Worm (Caenorhabditis elegans) whole organism, L4 larva: ENCODE results near the gene Y54E2A.8.
"Not testable (repeated sequence)": the region's sequence is repeated elsewhere in the genome, so short reads cannot be mapped to it uniquely, and the experiment has no call there.

Source experiments
- Y75B8A.6 ChIP-seq: fragments of 200-800 bp; sonication (Bioruptor generic); IDR thresholded peaks from 2 replicates; pipeline ENCODE4 v1.3.6; 2022; ENCODE audit warnings: missing genetic modification reagents, missing genetic modification characterization, missing compliant biosample characterization
- fkh-10 ChIP-seq: fragments of 150-350 bp; optimal IDR thresholded peaks from 2 replicates; lab custom pipeline; 2014; ENCODE audit warnings: missing biosample characterization, missing genetic modification reagents, missing genetic modification characterization
- fos-1 ChIP-seq: fragments of 150-350 bp; optimal IDR thresholded peaks from 2 replicates; lab custom pipeline; 2014; ENCODE audit warnings: missing biosample characterization, missing genetic modification characterization
- mep-1 ChIP-seq: fragments of 150-350 bp; sonication (generic microtip); optimal IDR thresholded peaks from 3 replicates; lab custom pipeline; 2014; ENCODE audit warnings: missing biosample characterization, missing genetic modification characterization
- pqm-1 ChIP-seq: sonication (generic microtip); optimal IDR thresholded peaks from 2 replicates; lab custom pipeline; 2017; ENCODE audit warnings: missing biosample characterization, missing genetic modification characterization
- ztf-11 ChIP-seq: fragments of 150-350 bp; optimal IDR thresholded peaks from 2 replicates; lab custom pipeline; 2014; ENCODE audit warnings: missing biosample characterization, missing genetic modification characterization

- not testable (repeated sequence) for TF ChIP-seq ztf-11 (tag; lab: Kevin White, UChicago); Y75B8A.6; fos-1; mep-1 (tag; lab: Kevin White, UChicago); pqm-1 (tag; lab: Kevin White, UChicago); fkh-10
These were observed 12.4 kb upstream of the Y54E2A.8 start for ce11 chrII:14765697-14766096.
